Fruit fly (Drosophila melanogaster) whole organism, embryonic: ENCODE measurements around the gene ATP7.

Experiments
- Atf3 ChIP-seq: fragments of 200-800 bp; sonication (Bioruptor generic); optimal IDR thresholded peaks from 3 replicates; lab custom pipeline; 2016; ENCODE audit warnings: missing biosample characterization, missing genetic modification characterization
- CG10543 ChIP-seq: fragments of 200-800 bp; sonication (Bioruptor generic); optimal IDR thresholded peaks from 3 replicates; lab custom pipeline; 2017; ENCODE audit warnings: missing biosample characterization, mild to moderate bottlenecking, missing genetic modification characterization, moderate library complexity
- CG11085 ChIP-seq: fragments of 200-800 bp; sonication (Bioruptor generic); IDR thresholded peaks from 2 replicates; pipeline ENCODE4 v1.3.6; 2022; ENCODE audit warnings: missing biosample characterization, missing genetic modification characterization
- CG11504 ChIP-seq: fragments of 200-800 bp; sonication (Bioruptor generic); optimal IDR thresholded peaks from 3 replicates; lab custom pipeline; 2019; ENCODE audit warnings: missing biosample characterization, mild to moderate bottlenecking, missing genetic modification characterization, moderate library complexity
- CG12391 ChIP-seq: fragments of 200-800 bp; sonication (Bioruptor generic); optimal IDR thresholded peaks from 3 replicates; lab custom pipeline; 2018; ENCODE audit warnings: missing biosample characterization, mild to moderate bottlenecking, missing genetic modification characterization, moderate library complexity
- CG12769 ChIP-seq: fragments of 200-800 bp; sonication (Bioruptor generic); optimal IDR thresholded peaks from 2 replicates; lab custom pipeline; 2019; ENCODE audit warnings: missing biosample characterization, mild to moderate bottlenecking, missing genetic modification characterization, moderate library complexity
- CG14014 ChIP-seq: fragments of 200-800 bp; sonication (Bioruptor generic); IDR thresholded peaks from 2 replicates; pipeline ENCODE4 v1.3.6; 2022; ENCODE audit warnings: missing biosample characterization, missing genetic modification characterization
- CG14860 ChIP-seq: fragments of 200-800 bp; sonication (Bioruptor generic); IDR thresholded peaks from 3 replicates; pipeline ENCODE4 v1.3.6; 2022; ENCODE audit warnings: missing biosample characterization, missing genetic modification characterization; ENCODE audit not compliant: partially characterized antibody
- CG14965 ChIP-seq: fragments of 200-800 bp; sonication (Bioruptor generic); optimal IDR thresholded peaks from 2 replicates; lab custom pipeline; 2016; ENCODE audit warnings: missing biosample characterization, missing genetic modification characterization, borderline replicate concordance
- CG2202 ChIP-seq: fragments of 200-800 bp; sonication (Bioruptor generic); optimal IDR thresholded peaks from 2 replicates; lab custom pipeline; 2018; ENCODE audit warnings: missing biosample characterization, mild to moderate bottlenecking, missing genetic modification characterization
- CG30020 ChIP-seq: fragments of 200-800 bp; optimal IDR thresholded peaks from 2 replicates; lab custom pipeline; 2019; ENCODE audit warnings: missing biosample characterization, mild to moderate bottlenecking, missing genetic modification characterization, moderate library complexity
- CG31365 ChIP-seq: fragments of 200-800 bp; sonication (Bioruptor generic); optimal IDR thresholded peaks from 2 replicates; lab custom pipeline; 2018; ENCODE audit warnings: missing biosample characterization, mild to moderate bottlenecking, missing genetic modification characterization
- CG42726 ChIP-seq: fragments of 200-800 bp; sonication (Bioruptor generic); IDR thresholded peaks from 2 replicates; pipeline ENCODE4 v1.3.6; 2022; ENCODE audit warnings: missing biosample characterization, missing genetic modification characterization; ENCODE audit not compliant: partially characterized antibody
- CG4617 ChIP-seq: fragments of 200-800 bp; sonication (Bioruptor generic); optimal IDR thresholded peaks from 3 replicates; lab custom pipeline; 2016; ENCODE audit warnings: missing biosample characterization, missing genetic modification characterization, borderline replicate concordance
- CG6654 ChIP-seq: fragments of 200-800 bp; sonication (Bioruptor generic); optimal IDR thresholded peaks from 2 replicates; lab custom pipeline; 2017; ENCODE audit warnings: missing biosample characterization, mild to moderate bottlenecking, missing genetic modification characterization
- CG6765 ChIP-seq: fragments of 200-800 bp; sonication (Bioruptor generic); optimal IDR thresholded peaks from 3 replicates; lab custom pipeline; 2017; ENCODE audit warnings: missing biosample characterization, mild to moderate bottlenecking, missing genetic modification characterization
- CG7556 ChIP-seq: fragments of 200-800 bp; sonication (Bioruptor generic); optimal IDR thresholded peaks from 2 replicates; lab custom pipeline; 2017; ENCODE audit warnings: missing biosample characterization, mild to moderate bottlenecking, missing genetic modification characterization
- CG8290 ChIP-seq, 3 experiments: fragments of 200-800 bp; sonication (Bioruptor generic); optimal IDR thresholded peaks; 2 replicates each; lab custom pipeline; 2016 to 2019; ENCODE audit warnings: missing biosample characterization in 3 of 3, missing genetic modification characterization in 3 of 3, mild to moderate bottlenecking in 2 of 3, moderate library complexity in 1 of 3
- CG9797 ChIP-seq: fragments of 200-800 bp; sonication (Bioruptor generic); optimal IDR thresholded peaks from 3 replicates; lab custom pipeline; 2018; ENCODE audit warnings: missing biosample characterization, mild to moderate bottlenecking, missing genetic modification characterization
- CkIIα-i1 ChIP-seq: fragments of 200-800 bp; sonication (Bioruptor generic); IDR thresholded peaks from 2 replicates; pipeline ENCODE4 v1.3.6; 2022; ENCODE audit warnings: missing biosample characterization, missing genetic modification characterization
- E2f1 ChIP-seq: fragments of 200-800 bp; sonication (Bioruptor generic); IDR thresholded peaks from 2 replicates; pipeline ENCODE4 v1.3.6; 2022; ENCODE audit warnings: missing biosample characterization, missing genetic modification characterization
- Fer2 ChIP-seq: fragments of 200-800 bp; sonication (Bioruptor generic); optimal IDR thresholded peaks from 2 replicates; lab custom pipeline; 2018; ENCODE audit warnings: missing biosample characterization, mild to moderate bottlenecking, missing genetic modification characterization, moderate library complexity
- Gug ChIP-seq: fragments of 200-800 bp; sonication (Bioruptor generic); IDR thresholded peaks from 4 replicates; pipeline ENCODE4 v1.3.6; 2022; ENCODE audit warnings: missing biosample characterization, missing genetic modification characterization
- HLHmδ ChIP-seq: fragments of 200-800 bp; sonication (Bioruptor generic); optimal IDR thresholded peaks from 2 replicates; lab custom pipeline; 2018; ENCODE audit warnings: missing biosample characterization, mild to moderate bottlenecking, missing genetic modification characterization, moderate library complexity
- Hr39 ChIP-seq: fragments of >200 bp; optimal IDR thresholded peaks from 2 replicates; lab custom pipeline; 2017
- Side ChIP-seq: fragments of 200-800 bp; sonication (Bioruptor generic); optimal IDR thresholded peaks from 2 replicates; lab custom pipeline; 2016; ENCODE audit warnings: missing biosample characterization, missing genetic modification characterization
- Sox102F ChIP-seq: fragments of 200-800 bp; sonication (Bioruptor generic); optimal IDR thresholded peaks from 2 replicates; lab custom pipeline; 2018; ENCODE audit warnings: missing biosample characterization, mild to moderate bottlenecking, missing genetic modification characterization, moderate library complexity
- Tbp ChIP-seq: fragments of >200 bp; optimal IDR thresholded peaks from 2 replicates; lab custom pipeline; 2018; ENCODE audit warnings: missing biosample characterization, missing genetic modification characterization
- abd-A ChIP-seq: fragments of 200-800 bp; sonication (Bioruptor generic); optimal IDR thresholded peaks from 3 replicates; lab custom pipeline; 2019; ENCODE audit warnings: missing biosample characterization, mild to moderate bottlenecking, missing genetic modification characterization, moderate library complexity
- bcd ChIP-seq: fragments of 200-800 bp; sonication (Bioruptor generic); optimal IDR thresholded peaks from 2 replicates; lab custom pipeline; 2017; ENCODE audit warnings: missing biosample characterization, mild to moderate bottlenecking, missing genetic modification characterization
- caup ChIP-seq: fragments of 200-800 bp; sonication (Bioruptor generic); optimal IDR thresholded peaks from 3 replicates; lab custom pipeline; 2017; ENCODE audit warnings: missing biosample characterization, mild to moderate bottlenecking, missing genetic modification characterization, moderate library complexity; ENCODE audit not compliant: severe bottlenecking
- crp ChIP-seq, 2 experiments: fragments of 200-800 bp; sonication (Bioruptor generic); optimal IDR thresholded peaks; 2 replicates in 1 of 2; 3 replicates in 1 of 2; lab custom pipeline; 2017; ENCODE audit warnings: missing biosample characterization in 2 of 2, missing genetic modification characterization in 2 of 2, mild to moderate bottlenecking in 1 of 2, moderate library complexity in 1 of 2
- da ChIP-seq: fragments of 200-800 bp; sonication (Bioruptor generic); optimal IDR thresholded peaks from 2 replicates; lab custom pipeline; 2016; ENCODE audit warnings: missing biosample characterization, missing genetic modification characterization
- dmrt99B ChIP-seq: fragments of 200-800 bp; sonication (Bioruptor generic); optimal IDR thresholded peaks from 2 replicates; lab custom pipeline; 2018; ENCODE audit warnings: missing biosample characterization, mild to moderate bottlenecking, missing genetic modification characterization, moderate library complexity
- fru ChIP-seq: fragments of >200 bp; optimal IDR thresholded peaks from 2 replicates; lab custom pipeline; 2017
- grau ChIP-seq: fragments of 200-800 bp; optimal IDR thresholded peaks from 3 replicates; lab custom pipeline; 2019; ENCODE audit warnings: missing biosample characterization, mild to moderate bottlenecking, missing genetic modification characterization, moderate library complexity
- grn ChIP-seq: fragments of 200-800 bp; sonication (Bioruptor generic); optimal IDR thresholded peaks from 3 replicates; lab custom pipeline; 2017; ENCODE audit warnings: missing biosample characterization, missing genetic modification characterization
- insv ChIP-seq, 2 experiments: fragments of 200-800 bp; sonication (Bioruptor generic); optimal IDR thresholded peaks; 3 replicates each; lab custom pipeline; 2016 to 2018; ENCODE audit warnings: missing biosample characterization in 2 of 2, missing genetic modification characterization in 2 of 2
- ken ChIP-seq: fragments of 200-800 bp; sonication (Bioruptor generic); IDR thresholded peaks from 3 replicates; pipeline ENCODE4 v1.3.6; 2022; ENCODE audit warnings: missing biosample characterization, missing genetic modification characterization
- lab ChIP-seq: fragments of 200-800 bp; sonication (Bioruptor generic); optimal IDR thresholded peaks from 3 replicates; lab custom pipeline; 2017; ENCODE audit warnings: missing biosample characterization, missing genetic modification characterization, mild to moderate bottlenecking, moderate library complexity, missing genetic modification reagents
- lola ChIP-seq, 3 experiments: fragments of >200 bp in 2 of 3; fragments of 200-800 bp in 1 of 3; sonication (Bioruptor generic) in 1 of 3; optimal IDR thresholded peaks; 2 replicates each; lab custom pipeline; 2017 to 2019; ENCODE audit warnings: missing biosample characterization in 3 of 3, missing genetic modification characterization in 3 of 3, mild to moderate bottlenecking in 1 of 3, moderate library complexity in 1 of 3
- pfk ChIP-seq: fragments of 200-800 bp; sonication (Bioruptor generic); optimal IDR thresholded peaks from 2 replicates; lab custom pipeline; 2018; ENCODE audit warnings: missing biosample characterization, mild to moderate bottlenecking, missing genetic modification characterization, moderate library complexity
- salm ChIP-seq: fragments of 200-800 bp; sonication (Bioruptor generic); optimal IDR thresholded peaks from 2 replicates; lab custom pipeline; 2018; ENCODE audit warnings: missing biosample characterization, mild to moderate bottlenecking, missing genetic modification characterization
- sens ChIP-seq: fragments of 200-800 bp; sonication (Bioruptor generic); peaks from one replicate; lab custom pipeline; 2016; ENCODE audit warnings: missing biosample characterization, missing genetic modification characterization
- seq ChIP-seq: fragments of 200-800 bp; sonication (Bioruptor generic); IDR thresholded peaks from 2 replicates; pipeline ENCODE4 v1.3.6; 2022; ENCODE audit warnings: missing biosample characterization, missing genetic modification characterization
- stc ChIP-seq: fragments of 200-800 bp; sonication (Bioruptor generic); IDR thresholded peaks from 2 replicates; pipeline ENCODE4 v1.3.6; 2022; ENCODE audit warnings: missing biosample characterization, missing genetic modification characterization
- tap ChIP-seq: fragments of 200-800 bp; optimal IDR thresholded peaks from 3 replicates; lab custom pipeline; 2019; ENCODE audit warnings: missing biosample characterization, mild to moderate bottlenecking, missing genetic modification characterization, moderate library complexity
- tup ChIP-seq: fragments of 200-800 bp; sonication (Bioruptor generic); optimal IDR thresholded peaks from 2 replicates; lab custom pipeline; 2016; ENCODE audit warnings: missing biosample characterization, mild to moderate bottlenecking, missing genetic modification characterization, moderate library complexity
- unpg ChIP-seq: fragments of 200-800 bp; sonication (Bioruptor generic); optimal IDR thresholded peaks from 3 replicates; lab custom pipeline; 2018; ENCODE audit warnings: missing biosample characterization, mild to moderate bottlenecking, missing genetic modification characterization, moderate library complexity

The ATP7 gene

DNA sequence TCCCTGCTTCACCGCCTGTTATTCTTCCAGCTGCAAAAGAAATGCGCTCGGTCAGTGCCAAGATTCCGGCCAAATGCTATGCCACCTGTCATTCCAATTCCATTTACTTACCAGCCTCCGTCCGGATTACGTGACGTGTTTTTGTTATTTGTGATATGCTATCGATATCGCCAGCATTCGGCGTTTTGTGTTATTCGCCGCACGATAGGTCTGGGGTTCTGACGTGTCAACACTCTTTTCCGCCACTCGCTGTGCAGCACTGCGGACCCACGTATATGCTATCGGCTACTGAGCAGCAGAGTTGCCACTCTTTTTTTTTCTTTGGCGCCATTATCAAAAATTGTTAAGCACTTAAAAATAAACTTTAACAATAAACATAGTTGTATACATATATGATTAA is 2.5 kb upstream of the ATP7 start, which contains the start of gene p24-1 (continued):
- peak; percentile 20; the same call in 1 of the 2 replicates for TF ChIP-seq E2f1
- TF ChIP-seq caup (GFP tag; lab: Kevin White, UChicago): peak; percentile 63
- TF ChIP-seq CG6654 (GFP tag; lab: Kevin White, UChicago): no peak
- TF ChIP-seq sens (GFP tag; lab: Kevin White, UChicago): peak; percentile 67
- TF ChIP-seq bcd (GFP tag; lab: Kevin White, UChicago): peak; percentile 44
- TF ChIP-seq insv (GFP tag; optimal IDR thresholded peaks at IDR 0.05; lab: Kevin White, UChicago): peak in 1 of 2 experiments; percentile 7
- TF ChIP-seq CG11504: peak; percentile 36
- peak; percentile 74 for TF ChIP-seq CG14860 (GFP tag; lab: Robert Waterston, UW)
- TF ChIP-seq CG31365 (tag; lab: Kevin White, UChicago): no peak
- TF ChIP-seq grn (GFP tag; lab: Kevin White, UChicago): no peak
- TF ChIP-seq CG14965 (GFP tag; lab: Kevin White, UChicago): no peak
- TF ChIP-seq seq (GFP tag; lab: Robert Waterston, UW): no peak
- TF ChIP-seq CG2202 (tag; lab: Kevin White, UChicago): no peak
- TF ChIP-seq Atf3: no peak
- TF ChIP-seq tap (tag; lab: Kevin White, UChicago): peak; percentile 12
- TF ChIP-seq dmrt99B (tag; lab: Kevin White, UChicago): no peak
- no peak; the same call in 1 of the 2 replicates for TF ChIP-seq stc (GFP tag; lab: Robert Waterston, UW)
- TF ChIP-seq CG14014: no peak
- peak; percentile 6 for TF ChIP-seq da (GFP tag; lab: Kevin White, UChicago)
- TF ChIP-seq ken (GFP tag; lab: Robert Waterston, UW): no peak
- TF ChIP-seq CG4617 (GFP tag; lab: Kevin White, UChicago): peak; percentile 54
- no peak for TF ChIP-seq Tbp
- TF ChIP-seq CG30020 (tag; lab: Kevin White, UChicago): peak; percentile 14
- TF ChIP-seq crp (GFP tag; optimal IDR thresholded peaks at IDR 0.05; lab: Kevin White, UChicago): peak in 1 of 2 experiments; percentile 45
- no peak for TF ChIP-seq CG7556 (GFP tag; lab: Kevin White, UChicago)
- TF ChIP-seq lab (GFP tag; lab: Kevin White, UChicago): peak; percentile 65
- peak; percentile 57 for TF ChIP-seq Side (GFP tag; lab: Kevin White, UChicago)
- no peak for TF ChIP-seq Sox102F
- TF ChIP-seq tup (GFP tag; lab: Kevin White, UChicago): no peak
- no peak for TF ChIP-seq HLHmδ (GFP tag; lab: Kevin White, UChicago)
- no peak for TF ChIP-seq fru (lab: Kevin White, UChicago)
- peak; percentile 40 for TF ChIP-seq grau
- peak; percentile 13 for TF ChIP-seq Fer2 (tag; lab: Kevin White, UChicago)
- TF ChIP-seq CG12769 (tag; lab: Kevin White, UChicago): peak; percentile 30
- TF ChIP-seq CG42726: peak; percentile 94
- no peak for TF ChIP-seq Hr39 (lab: Kevin White, UChicago)
- TF ChIP-seq abd-A (tag; lab: Kevin White, UChicago): no peak
- peak; percentile 53 for TF ChIP-seq CG9797 (GFP tag; lab: Kevin White, UChicago)
- no peak for TF ChIP-seq CkIIα-i1 (GFP tag; lab: Robert Waterston, UW)
- peak; percentile 31 for TF ChIP-seq unpg (GFP tag; lab: Kevin White, UChicago)
- TF ChIP-seq lola (GFP tag; optimal IDR thresholded peaks at IDR 0.05; lab: Kevin White, UChicago): no peak
- TF ChIP-seq salm (tag; lab: Kevin White, UChicago): no peak
- TF ChIP-seq CG12391: peak; percentile 36
- TF ChIP-seq CG8290 (GFP tag; optimal IDR thresholded peaks at IDR 0.05; lab: Kevin White, UChicago): peak; percentile 87
- peak in 1 of 2 experiments; percentile 91 for TF ChIP-seq CG8290 (tag; optimal IDR thresholded peaks at IDR 0.05; lab: Kevin White, UChicago)
- peak; percentile 35; the same call in 1 of the 2 replicates for TF ChIP-seq CG11085 (GFP tag; lab: Robert Waterston, UW)
- TF ChIP-seq Gug: peak; percentile 56; the same call in 2 of the 4 replicates
- TF ChIP-seq CG6765: peak; percentile 14
- peak; percentile 60 for TF ChIP-seq CG10543 (GFP tag; lab: Kevin White, UChicago)
- TF ChIP-seq pfk (GFP tag; lab: Kevin White, UChicago): peak; percentile 18
